Fruit fly (Drosophila melanogaster): Measurements from ENCODE around the gene CG32192.
A peak's percentile ranks its signal among the peaks of the same experiment; 100 is the strongest.

Gene CG32192

dm6 chr3L:18016105-18016842 lies 23.8 kb upstream of the CG32192 start:
- no peak for TF ChIP-seq br (GFP tag; optimal IDR thresholded peaks at IDR 0.05)
- no peak for TF ChIP-seq rgr (GFP tag; optimal IDR thresholded peaks at IDR 0.05)
- TF ChIP-seq woc (GFP tag; optimal IDR thresholded peaks at IDR 0.05), result no peak
- no peak for TF ChIP-seq ey (GFP tag; optimal IDR thresholded peaks at IDR 0.05)
- TF ChIP-seq dsf (GFP tag; optimal IDR thresholded peaks at IDR 0.05; ENCODE audit: borderline replicate concordance), result no peak
- TF ChIP-seq Hnf4 (GFP tag; optimal IDR thresholded peaks at IDR 0.05), result peak; percentile 14
- no peak for TF ChIP-seq Sp1 (GFP tag; optimal IDR thresholded peaks at IDR 0.05)
- TF ChIP-seq pan (optimal IDR thresholded peaks at IDR 0.05), result no peak
- peak; percentile 49 to 79 for TF ChIP-seq dl (GFP tag; optimal IDR thresholded peaks at IDR 0.05; ENCODE audit: insufficient read depth in 1 of 2, partially characterized antibody in 2 of 2)
- no peak for TF ChIP-seq brk (GFP tag; optimal IDR thresholded peaks at IDR 0.05)
- TF ChIP-seq Jra (GFP tag; optimal IDR thresholded peaks at IDR 0.05), result no peak
- TF ChIP-seq CrebA (GFP tag; optimal IDR thresholded peaks at IDR 0.05; ENCODE audit: borderline replicate concordance), result peak; percentile 76
- no peak for TF ChIP-seq jim (GFP tag; optimal IDR thresholded peaks at IDR 0.05)
- no peak for TF ChIP-seq GATAd (GFP tag; optimal IDR thresholded peaks at IDR 0.05)
- peak; percentile 0 for TF ChIP-seq fru (GFP tag; optimal IDR thresholded peaks at IDR 0.05)
- TF ChIP-seq N (GFP tag; optimal IDR thresholded peaks at IDR 0.05), result no peak
- TF ChIP-seq CG32264 (GFP tag; optimal IDR thresholded peaks at IDR 0.05), result peak; percentile 26
- no peak for TF ChIP-seq Myc (optimal IDR thresholded peaks at IDR 0.05)
- TF ChIP-seq h (GFP tag; optimal IDR thresholded peaks at IDR 0.05), result no peak
- TF ChIP-seq foxo (GFP tag; optimal IDR thresholded peaks at IDR 0.05), result peak in 1 of 2 experiments; percentile 22
- TF ChIP-seq sv (GFP tag; optimal IDR thresholded peaks at IDR 0.05), result no peak
- no peak for TF ChIP-seq Hr78 (GFP tag; optimal IDR thresholded peaks at IDR 0.05)
- peak; percentile 53 for TF ChIP-seq Dif (GFP tag; optimal IDR thresholded peaks at IDR 0.05; ENCODE audit: partially characterized antibody)
- TF ChIP-seq usp (GFP tag; optimal IDR thresholded peaks at IDR 0.05), result no peak
- TF ChIP-seq psq (GFP tag; optimal IDR thresholded peaks at IDR 0.05), result peak; percentile 90
- no peak for TF ChIP-seq dmrt93B (GFP tag; optimal IDR thresholded peaks at IDR 0.05)
- no peak for TF ChIP-seq Mio (GFP tag; optimal IDR thresholded peaks at IDR 0.05)
- no peak for TF ChIP-seq HLH106 (tag; optimal IDR thresholded peaks at IDR 0.05)
- TF ChIP-seq Dfd (GFP tag; optimal IDR thresholded peaks at IDR 0.05), result no peak
- TF ChIP-seq Rel (GFP tag; optimal IDR thresholded peaks at IDR 0.05), result no peak
- TF ChIP-seq Rel (tag; optimal IDR thresholded peaks at IDR 0.05), result peak; percentile 55
- TF ChIP-seq sage (GFP tag; optimal IDR thresholded peaks at IDR 0.05), result peak; percentile 44
- TF ChIP-seq Abd-B (GFP tag; optimal IDR thresholded peaks at IDR 0.05), result no peak
- TF ChIP-seq tai (GFP tag; optimal IDR thresholded peaks at IDR 0.05), result peak; percentile 12
- peak; percentile 54 for TF ChIP-seq Vsx2 (GFP tag; optimal IDR thresholded peaks at IDR 0.05; ENCODE audit: partially characterized antibody)
- no peak for TF ChIP-seq CG9705 (GFP tag; optimal IDR thresholded peaks at IDR 0.05)
- TF ChIP-seq OdsH (GFP tag; optimal IDR thresholded peaks at IDR 0.05), result peak; percentile 4
- peak; percentile 30 for TF ChIP-seq Hr83 (GFP tag; optimal IDR thresholded peaks at IDR 0.05; ENCODE audit: poor library complexity, severe bottlenecking)
- TF ChIP-seq lola (GFP tag; optimal IDR thresholded peaks at IDR 0.05), result no peak

- TF ChIP-seq HLH106 (tag; optimal IDR thresholded peaks at IDR 0.05), result no peak
- TF ChIP-seq CrebA (GFP tag; optimal IDR thresholded peaks at IDR 0.05; ENCODE audit: borderline replicate concordance), result no peak
- TF ChIP-seq Hr83 (GFP tag; optimal IDR thresholded peaks at IDR 0.05; ENCODE audit: poor library complexity, severe bottlenecking), result no peak
- no peak for TF ChIP-seq usp (GFP tag; optimal IDR thresholded peaks at IDR 0.05)
- TF ChIP-seq Mio (GFP tag; optimal IDR thresholded peaks at IDR 0.05), result no peak
- peak; percentile 51 for TF ChIP-seq psq (GFP tag; optimal IDR thresholded peaks at IDR 0.05)
- no peak for TF ChIP-seq dl (GFP tag; optimal IDR thresholded peaks at IDR 0.05; ENCODE audit: insufficient read depth in 1 of 2, partially characterized antibody in 2 of 2)
- no peak for TF ChIP-seq tai (GFP tag; optimal IDR thresholded peaks at IDR 0.05)
- no peak for TF ChIP-seq Dfd (GFP tag; optimal IDR thresholded peaks at IDR 0.05)
- TF ChIP-seq h (GFP tag; optimal IDR thresholded peaks at IDR 0.05), result no peak
- no peak for TF ChIP-seq CG9705 (GFP tag; optimal IDR thresholded peaks at IDR 0.05)
- peak; percentile 29 for TF ChIP-seq Sp1 (GFP tag; optimal IDR thresholded peaks at IDR 0.05)
- no peak for TF ChIP-seq sv (GFP tag; optimal IDR thresholded peaks at IDR 0.05)
- TF ChIP-seq fru (GFP tag; optimal IDR thresholded peaks at IDR 0.05), result no peak
- TF ChIP-seq GATAd (GFP tag; optimal IDR thresholded peaks at IDR 0.05), result no peak
- TF ChIP-seq Vsx2 (GFP tag; optimal IDR thresholded peaks at IDR 0.05; ENCODE audit: partially characterized antibody), result no peak
- no peak for TF ChIP-seq dmrt93B (GFP tag; optimal IDR thresholded peaks at IDR 0.05)
- no peak for TF ChIP-seq OdsH (GFP tag; optimal IDR thresholded peaks at IDR 0.05)
- peak; percentile 7 for TF ChIP-seq rgr (GFP tag; optimal IDR thresholded peaks at IDR 0.05)
- TF ChIP-seq jim (GFP tag; optimal IDR thresholded peaks at IDR 0.05), result no peak
- no peak for TF ChIP-seq N (GFP tag; optimal IDR thresholded peaks at IDR 0.05)
- TF ChIP-seq foxo (GFP tag; optimal IDR thresholded peaks at IDR 0.05), result peak in 1 of 2 experiments; percentile 29
Measured at dm6 chr3L:18016843-18017292, 23.2 kb upstream of the CG32192 start.

Data from whole organism, wandering third instar larva.